Worm (Caenorhabditis elegans): Measurements from ENCODE around the gene Y62H9A.14.
A peak's percentile ranks its signal among the peaks of the same experiment; 100 is the strongest.

Gene Y62H9A.14

DNA sequence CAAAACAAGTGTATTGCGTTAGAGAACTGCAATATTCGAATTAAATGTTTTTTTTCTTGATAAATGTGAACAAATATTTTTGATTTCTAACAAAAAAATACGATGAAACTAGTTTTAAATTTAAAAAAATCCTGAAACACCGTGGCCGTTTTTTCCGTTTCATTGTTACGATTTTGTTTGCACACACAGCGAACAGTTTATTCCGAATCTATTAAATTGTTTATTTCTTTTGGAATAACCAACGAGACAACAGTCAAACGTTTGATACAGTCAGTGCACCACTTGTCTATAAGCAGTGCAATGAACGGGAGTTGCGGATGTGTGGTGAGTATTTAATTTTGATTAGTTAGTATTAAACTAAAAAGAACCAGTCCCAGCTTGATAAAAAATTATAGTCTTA is 4.3 kb upstream of the Y62H9A.14 start, which contains the start of gene Y62H9A.13:
Gene Y62H9A.13, plus strand, starts transcription at position 301 of the 400 bp plus-strand sequence.
- TF ChIP-seq daf-12 (tag; optimal IDR thresholded peaks at IDR 0.05) (no peak), tag-97 (GFP tag; IDR thresholded peaks at IDR 0.05) (no peak), mxl-3 (GFP tag; optimal IDR thresholded peaks at IDR 0.05) (no peak), ces-1 (GFP tag; optimal IDR thresholded peaks at IDR 0.05) (no peak), lim-7 (GFP tag; IDR thresholded peaks at IDR 0.05) (no peak)

DNA sequence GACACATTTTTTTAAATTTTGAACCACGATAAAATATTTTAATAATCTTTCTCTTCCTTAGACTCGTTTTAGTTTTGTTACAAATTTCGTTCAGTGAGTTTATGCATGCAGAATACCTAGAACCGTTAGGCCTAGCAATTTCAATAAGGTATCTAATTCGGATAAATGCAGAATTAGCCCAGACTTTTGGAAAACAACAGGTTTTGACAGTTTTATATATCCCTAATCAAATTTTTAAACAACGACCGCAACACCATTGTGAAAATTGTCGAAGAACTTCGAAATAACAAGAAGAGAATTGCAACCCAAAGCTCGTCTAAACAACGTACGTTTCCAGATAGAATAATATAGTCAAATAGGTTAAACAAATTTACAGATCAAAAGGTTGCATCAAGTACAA is 3.0 kb upstream of the Y62H9A.14 start, which contains the start of gene Y62H9A.16:
Gene Y62H9A.16, plus strand, starts transcription at position 301 of the 400 bp plus-strand sequence.
- TF ChIP-seq ceh-62 (tag; optimal IDR thresholded peaks at IDR 0.05) = no peak
- peak; percentile 46 for TF ChIP-seq aha-1 (tag)

ce11 chrX:11924158-11924557 is 3.1 kb downstream of the Y62H9A.14 start, which contains the start of gene F55G7.1:
F55G7.1 (plus strand) TSS chrX:11924433.
- TF ChIP-seq mdl-1 (tag; optimal IDR thresholded peaks at IDR 0.05) (no peak), gei-8 (GFP tag; optimal IDR thresholded peaks at IDR 0.05) (no peak), nhr-102 (tag; optimal IDR thresholded peaks at IDR 0.05) (peak; percentile 84), nhr-25 (tag; optimal IDR thresholded peaks at IDR 0.05; ENCODE audit: borderline replicate concordance, insufficient read depth) (no peak), nhr-10 (tag; optimal IDR thresholded peaks at IDR 0.05) (peak; percentile 30), nhr-237 (tag; optimal IDR thresholded peaks at IDR 0.05) (no peak), tag-97 (GFP tag; IDR thresholded peaks at IDR 0.05) (no peak), attf-4 (tag; optimal IDR thresholded peaks at IDR 0.05) (no peak), daf-8 (GFP tag; IDR thresholded peaks at IDR 0.05) (no peak), hlh-30 (tag; optimal IDR thresholded peaks at IDR 0.05; ENCODE audit: insufficient read depth) (peak; percentile 6), dpl-1 (GFP tag; optimal IDR thresholded peaks at IDR 0.05) (no peak), Y75B8A.6 (GFP tag; IDR thresholded peaks at IDR 0.05) (no peak), dmd-6 (GFP tag; IDR thresholded peaks at IDR 0.05) (peak; percentile 41), F49E8.2 (tag; optimal IDR thresholded peaks at IDR 0.05; ENCODE audit: borderline replicate concordance) (no peak), ceh-82 (tag; optimal IDR thresholded peaks at IDR 0.05) (no peak), saeg-2 (GFP tag; IDR thresholded peaks at IDR 0.05) (no peak), spr-3 (GFP tag; optimal IDR thresholded peaks at IDR 0.05) (peak; percentile 58), nhr-28 (tag; optimal IDR thresholded peaks at IDR 0.05) (peak; percentile 45), madf-9 (GFP tag; conservative IDR thresholded peaks at IDR 0.05) (0 out of 2 replicates have a peak, but pooled peaks have one; percentile 27), lsy-2 (tag; optimal IDR thresholded peaks at IDR 0.05) (peak in 1 of 2 experiments; percentile 14), lin-39 (tag; optimal IDR thresholded peaks at IDR 0.05) (no peak), lir-3 (tag; optimal IDR thresholded peaks at IDR 0.05) (no peak), T26A8.4 (GFP tag; IDR thresholded peaks at IDR 0.05) (no peak), unc-130 (GFP tag; optimal IDR thresholded peaks at IDR 0.05) (no peak), nhr-42 (GFP tag; IDR thresholded peaks at IDR 0.05) (peak; percentile 60; the same call in 1 of the 2 replicates), daf-12 (tag; optimal IDR thresholded peaks at IDR 0.05) (no peak), zfp-3 (GFP tag; conservative IDR thresholded peaks at IDR 0.05) (no peak), lin-29 (GFP tag; IDR thresholded peaks at IDR 0.05) (no peak), hif-1 (tag; optimal IDR thresholded peaks at IDR 0.05) (no peak), ceh-44 (GFP tag; IDR thresholded peaks at IDR 0.05) (peak; percentile 20; the same call in 1 of the 2 replicates), snpc-4 (tag; optimal IDR thresholded peaks at IDR 0.05) (no peak), sdz-12 (GFP tag; optimal IDR thresholded peaks at IDR 0.05) (no peak), cey-2 (tag; optimal IDR thresholded peaks at IDR 0.05; ENCODE audit: borderline replicate concordance, insufficient read depth) (no peak), D1046.2 (GFP tag; IDR thresholded peaks at IDR 0.05) (no peak), fkh-10 (GFP tag; optimal IDR thresholded peaks at IDR 0.05) (no peak), mdt-29 (GFP tag; IDR thresholded peaks at IDR 0.05) (no peak), zip-2 (tag; optimal IDR thresholded peaks at IDR 0.05) (peak; percentile 50), duxl-1 (tag; optimal IDR thresholded peaks at IDR 0.05; ENCODE audit: poor library complexity) (peak; percentile 95), jun-1 (tag; optimal IDR thresholded peaks at IDR 0.05) (peak; percentile 33), snpc-1.2 (GFP tag; IDR thresholded peaks at IDR 0.05) (no peak), T20F7.1 (GFP tag; optimal IDR thresholded peaks at IDR 0.05) (peak; percentile 68), lin-38 (GFP tag; IDR thresholded peaks at IDR 0.05) (no peak)

Data from whole organism, L4 larva.